Worm (Caenorhabditis elegans): Measurements from ENCODE around the gene flp-7.

DNA sequence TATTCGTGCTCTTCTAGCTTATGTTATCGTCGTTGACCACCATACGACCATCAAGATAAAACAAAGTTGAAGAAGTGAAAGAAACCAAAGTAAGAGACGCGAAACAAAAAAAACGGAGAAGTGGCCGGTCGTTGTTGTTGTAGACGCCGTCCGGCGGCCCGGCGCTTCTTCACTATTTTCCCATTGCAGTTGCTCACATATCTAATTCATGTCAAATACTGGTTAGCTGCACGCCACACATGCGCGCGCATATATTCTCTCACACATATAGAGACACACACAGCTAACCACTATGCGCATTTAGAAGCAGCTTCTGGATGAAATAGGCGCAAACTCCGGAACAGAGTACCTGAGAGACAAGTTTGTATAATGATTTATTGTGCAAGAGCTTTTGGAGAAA, 17.6 kb upstream of the flp-7 start:
- TF ChIP-seq ceh-13 (GFP tag; optimal IDR thresholded peaks at IDR 0.05) (no peak), F13C5.2 (tag; optimal IDR thresholded peaks at IDR 0.05) (no peak), flt-1 (GFP tag; IDR thresholded peaks at IDR 0.05) (no peak), aly-1 (tag; optimal IDR thresholded peaks at IDR 0.05) (no peak)

All from whole organism, early embryonic.